Worm (Caenorhabditis elegans): ENCODE data around the gene K11D12.11.

The K11D12.11 gene

ce11 chrV:5039559-5039958, at the start of gene K11D12.11:
Gene K11D12.11 (minus strand): TSS chrV:5039600.
- TF ChIP-seq F37B4.10 (GFP tag; IDR thresholded peaks at IDR 0.05) (no peak), ztf-28 (GFP tag; IDR thresholded peaks at IDR 0.05) (no peak), F33H1.4 (GFP tag; IDR thresholded peaks at IDR 0.05) (no peak), ama-1 (optimal IDR thresholded peaks at IDR 0.05) (no peak), ama-1 (GFP tag; optimal IDR thresholded peaks at IDR 0.05) (no peak), ccch-3 (GFP tag; optimal IDR thresholded peaks at IDR 0.05) (no peak), madf-3 (GFP tag; IDR thresholded peaks at IDR 0.05) (no peak), cebp-1 (GFP tag; IDR thresholded peaks at IDR 0.05) (no peak), cebp-1 (tag; optimal IDR thresholded peaks at IDR 0.05) (no peak), tbp1 (GFP tag; optimal IDR thresholded peaks at IDR 0.05) (no peak), mcd-1 (GFP tag; IDR thresholded peaks at IDR 0.05) (no peak), ceh-79 (tag; optimal IDR thresholded peaks at IDR 0.05) (no peak), sea-2 (GFP tag; IDR thresholded peaks at IDR 0.05) (no peak), nhr-120 (GFP tag; IDR thresholded peaks at IDR 0.05) (no peak), zim-3 (tag; optimal IDR thresholded peaks at IDR 0.05) (no peak), snpc-1.1 (tag; optimal IDR thresholded peaks at IDR 0.05; ENCODE audit: insufficient read depth) (no peak), ztf-18 (tag; optimal IDR thresholded peaks at IDR 0.05) (no peak), ztf-3 (GFP tag; optimal IDR thresholded peaks at IDR 0.05) (no peak)

ce11 chrV:5088311-5088710, 48.9 kb upstream of the K11D12.11 start:
- TF ChIP-seq pbrm-1 (GFP tag; IDR thresholded peaks at IDR 0.05) (no peak), zfh-2 (GFP tag; conservative IDR thresholded peaks at IDR 0.05) (peak; percentile 21; the same call in 1 of the 2 replicates), F49E8.2 (tag; optimal IDR thresholded peaks at IDR 0.05; ENCODE audit: insufficient read depth) (no peak)

- TF ChIP-seq nhr-80 (tag; optimal IDR thresholded peaks at IDR 0.05) (peak; percentile 9), lsl-1 (GFP tag; optimal IDR thresholded peaks at IDR 0.05) (no peak), attf-5 (GFP tag; optimal IDR thresholded peaks at IDR 0.05) (peak; percentile 16), cebp-1 (GFP tag; IDR thresholded peaks at IDR 0.05) (peak; percentile 94), cebp-1 (tag; optimal IDR thresholded peaks at IDR 0.05) (peak; percentile 99)
Measured at ce11 chrV:5086919-5087404, 47.6 kb upstream of the K11D12.11 start, which contains the start of gene Y58A7A.5. Gene Y58A7A.5 (minus strand): TSS chrV:5086969.

ce11 chrV:5084957-5085465, 45.6 kb upstream of the K11D12.11 start, which contains the start of gene Y58A7A.4:
Gene Y58A7A.4 (minus strand): TSS chrV:5085007.
- TF ChIP-seq ceh-58 (GFP tag; IDR thresholded peaks at IDR 0.05): no peak
- TF ChIP-seq dpff-1 (tag; optimal IDR thresholded peaks at IDR 0.05): no peak
- no peak for TF ChIP-seq lin-54 (GFP tag; optimal IDR thresholded peaks at IDR 0.05)
- no peak for TF ChIP-seq sea-2 (GFP tag; IDR thresholded peaks at IDR 0.05)
- no peak for TF ChIP-seq rpc-1 (optimal IDR thresholded peaks at IDR 0.05)
- TF ChIP-seq rpc-1 (tag; optimal IDR thresholded peaks at IDR 0.05): no peak
- TF ChIP-seq F23B12.7 (tag; optimal IDR thresholded peaks at IDR 0.05; ENCODE audit: insufficient read depth): no peak
- peak; percentile 68; the same call in 1 of the 2 replicates for TF ChIP-seq cebp-1 (GFP tag; IDR thresholded peaks at IDR 0.05)
- TF ChIP-seq cebp-1 (tag; optimal IDR thresholded peaks at IDR 0.05): peak; percentile 90

ce11 chrV:5080853-5081338, 41.5 kb upstream of the K11D12.11 start, which contains the start of gene Y58A7A.3:
Gene Y58A7A.3 (minus strand): TSS chrV:5080903.
- TF ChIP-seq nhr-80 (tag; optimal IDR thresholded peaks at IDR 0.05) (peak; percentile 69), pbrm-1 (GFP tag; IDR thresholded peaks at IDR 0.05) (no peak), Y56A3A.18 (GFP tag; IDR thresholded peaks at IDR 0.05) (no peak), mxl-1 (tag; optimal IDR thresholded peaks at IDR 0.05) (no peak), lin-40 (tag; optimal IDR thresholded peaks at IDR 0.05) (peak; percentile 8), hmg-1.2 (GFP tag; IDR thresholded peaks at IDR 0.05) (peak; percentile 72; the same call in 1 of the 2 replicates), lin-35 (GFP tag; optimal IDR thresholded peaks at IDR 0.05) (no peak), lin-54 (GFP tag; optimal IDR thresholded peaks at IDR 0.05) (peak; percentile 12), K12H6.12 (tag; optimal IDR thresholded peaks at IDR 0.05) (peak; percentile 6), cebp-1 (GFP tag; IDR thresholded peaks at IDR 0.05) (peak; percentile 99), cebp-1 (tag; optimal IDR thresholded peaks at IDR 0.05) (peak; percentile 99), lin-26 (GFP tag; IDR thresholded peaks at IDR 0.05) (no peak), ekl-4 (GFP tag; IDR thresholded peaks at IDR 0.05) (no peak), attf-5 (GFP tag; optimal IDR thresholded peaks at IDR 0.05) (peak; percentile 88), hrde-1 (tag; optimal IDR thresholded peaks at IDR 0.05; ENCODE audit: borderline replicate concordance) (no peak)

Measured in whole organism, young adult.